Worm (Caenorhabditis elegans): ENCODE data around the gene Y45F3A.9.

The Y45F3A.9 gene

DNA sequence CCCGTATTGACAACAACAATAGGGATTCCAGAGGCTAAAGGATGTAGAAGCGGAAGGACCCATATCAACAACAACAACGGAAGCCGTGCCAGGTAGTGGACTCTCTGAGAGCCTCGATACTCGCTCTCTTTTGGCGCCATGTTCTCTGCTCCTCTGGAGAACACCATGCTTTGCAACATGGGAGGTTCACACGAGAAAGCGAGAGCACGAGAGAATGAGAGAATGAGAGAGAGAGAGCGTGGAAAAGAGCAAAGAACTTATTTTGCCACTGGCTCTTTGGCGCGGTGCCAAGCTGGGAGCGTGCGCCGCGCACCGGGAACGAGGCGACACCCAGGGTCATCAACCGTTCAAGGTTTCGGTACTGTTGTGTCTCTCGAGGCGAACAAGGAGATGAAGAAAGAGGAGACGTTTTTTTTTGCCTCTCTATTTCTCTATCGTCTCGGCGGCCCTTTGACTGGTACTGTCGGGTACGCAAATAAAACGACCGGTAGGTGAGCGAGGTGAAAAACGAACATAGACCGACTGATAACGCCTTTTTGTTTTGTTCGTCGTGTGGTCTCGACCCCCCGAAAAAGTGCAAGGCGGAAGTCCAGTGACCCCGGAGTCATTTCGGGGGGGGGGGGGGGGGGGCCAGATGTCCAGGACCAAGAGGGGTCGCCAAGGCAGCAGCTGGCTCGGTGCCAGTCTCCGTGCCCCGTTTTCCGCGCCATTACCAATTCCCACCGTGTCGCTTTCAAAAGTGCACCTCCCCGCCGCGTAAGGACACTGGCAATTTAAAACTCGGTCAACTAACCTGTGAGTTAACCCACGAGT lies 37.8 kb upstream of the Y45F3A.9 start, which contains the start of gene Y39A1A.10:
Y39A1A.10 (plus strand) TSS at position 139 of the 813 bp plus-strand sequence.
- TF ChIP-seq nhr-25 (tag; optimal IDR thresholded peaks at IDR 0.05): peak; percentile 83
- TF ChIP-seq daf-12 (tag; optimal IDR thresholded peaks at IDR 0.05): no peak
- peak; percentile 24 for TF ChIP-seq nhr-11 (tag; optimal IDR thresholded peaks at IDR 0.05)
- peak; percentile 81 for TF ChIP-seq pha-4 (tag; optimal IDR thresholded peaks at IDR 0.05)
- TF ChIP-seq tbx-2 (tag; optimal IDR thresholded peaks at IDR 0.05): peak; percentile 39
- TF ChIP-seq jun-1 (tag; optimal IDR thresholded peaks at IDR 0.05): peak; percentile 33
- peak; percentile 24 for TF ChIP-seq elt-2 (tag; optimal IDR thresholded peaks at IDR 0.05)
- no peak for TF ChIP-seq lsy-12 (tag; optimal IDR thresholded peaks at IDR 0.05)
- no peak for TF ChIP-seq snpc-4 (tag; optimal IDR thresholded peaks at IDR 0.05)
- TF ChIP-seq nhr-23 (tag; optimal IDR thresholded peaks at IDR 0.05): peak; percentile 68
- TF ChIP-seq ceh-28 (tag; optimal IDR thresholded peaks at IDR 0.05): peak; percentile 21
- TF ChIP-seq nfya-1 (tag; optimal IDR thresholded peaks at IDR 0.05; ENCODE audit: insufficient read depth): peak; percentile 27
- peak; percentile 37 for TF ChIP-seq lin-39 (tag; optimal IDR thresholded peaks at IDR 0.05)
- peak; percentile 31 for TF ChIP-seq hmg-11 (tag; optimal IDR thresholded peaks at IDR 0.05)
- no peak for TF ChIP-seq nhr-67 (tag; optimal IDR thresholded peaks at IDR 0.05)

DNA sequence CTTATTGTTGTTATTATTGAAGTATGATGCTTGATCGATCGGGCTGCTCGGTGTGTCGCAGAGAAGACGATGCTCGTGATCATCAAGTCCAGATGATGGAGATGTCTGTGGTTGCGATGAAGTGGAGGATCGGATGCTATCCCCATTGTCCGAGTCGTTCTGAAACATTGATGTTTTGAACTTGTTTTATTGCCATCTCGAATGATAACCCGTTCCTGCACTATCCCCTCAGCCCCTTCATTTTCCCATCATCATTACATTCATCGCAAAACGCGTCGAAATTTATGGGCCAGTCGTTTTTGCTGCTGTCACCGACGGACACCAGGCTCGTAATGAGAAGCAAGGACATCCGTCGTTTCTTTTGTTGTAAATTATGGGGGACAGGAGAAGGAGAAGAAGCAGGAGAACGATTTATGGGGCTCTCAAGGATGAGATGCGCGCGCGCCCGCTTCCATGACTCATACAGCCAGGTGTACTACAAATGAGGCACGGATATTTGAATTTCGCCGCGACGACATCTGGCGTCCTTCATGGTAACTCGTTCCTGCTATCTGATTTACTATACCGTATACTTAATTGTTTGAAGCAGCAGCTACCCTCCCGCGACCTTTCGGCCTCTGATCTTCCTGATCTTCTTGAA lies 37.0 kb upstream of the Y45F3A.9 start:
- TF ChIP-seq egl-5 (tag; optimal IDR thresholded peaks at IDR 0.05) (peak; percentile 12), pha-4 (tag; optimal IDR thresholded peaks at IDR 0.05) (no peak), nhr-25 (tag; optimal IDR thresholded peaks at IDR 0.05) (peak; percentile 20), ama-1 (optimal IDR thresholded peaks at IDR 0.05) (peak; percentile 52), elt-3 (tag; optimal IDR thresholded peaks at IDR 0.05) (no peak), nhr-23 (tag; optimal IDR thresholded peaks at IDR 0.05) (no peak)

DNA sequence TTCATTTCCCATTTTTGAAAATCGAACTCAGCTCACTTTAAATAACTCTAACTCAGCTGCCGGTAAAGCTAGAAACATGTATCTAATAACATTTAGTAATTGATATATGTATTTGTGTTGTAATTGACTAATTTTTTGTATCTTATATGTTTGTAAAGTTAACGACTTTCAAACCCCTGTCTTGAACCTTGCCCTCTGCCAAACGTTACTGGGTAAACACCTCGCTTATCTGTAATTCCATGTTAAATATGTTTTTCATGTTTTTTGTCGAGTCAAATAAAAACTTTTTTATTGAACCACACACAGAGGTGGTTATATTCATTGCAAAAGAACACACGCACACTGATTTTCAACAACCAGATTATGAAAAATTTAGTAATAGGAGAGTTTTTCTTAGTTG lies 34.8 kb upstream of the Y45F3A.9 start:
- TF ChIP-seq pha-4 (tag; optimal IDR thresholded peaks at IDR 0.05) (peak; percentile 48), ama-1 (optimal IDR thresholded peaks at IDR 0.05) (no peak), jun-1 (tag; optimal IDR thresholded peaks at IDR 0.05) (no peak), nhr-23 (tag; optimal IDR thresholded peaks at IDR 0.05) (no peak), ceh-16 (tag; optimal IDR thresholded peaks at IDR 0.05) (no peak), skn-1 (tag; optimal IDR thresholded peaks at IDR 0.05) (no peak), nhr-67 (tag; optimal IDR thresholded peaks at IDR 0.05) (no peak), lsy-12 (tag; optimal IDR thresholded peaks at IDR 0.05) (peak; percentile 3), nhr-25 (tag; optimal IDR thresholded peaks at IDR 0.05) (no peak)

DNA sequence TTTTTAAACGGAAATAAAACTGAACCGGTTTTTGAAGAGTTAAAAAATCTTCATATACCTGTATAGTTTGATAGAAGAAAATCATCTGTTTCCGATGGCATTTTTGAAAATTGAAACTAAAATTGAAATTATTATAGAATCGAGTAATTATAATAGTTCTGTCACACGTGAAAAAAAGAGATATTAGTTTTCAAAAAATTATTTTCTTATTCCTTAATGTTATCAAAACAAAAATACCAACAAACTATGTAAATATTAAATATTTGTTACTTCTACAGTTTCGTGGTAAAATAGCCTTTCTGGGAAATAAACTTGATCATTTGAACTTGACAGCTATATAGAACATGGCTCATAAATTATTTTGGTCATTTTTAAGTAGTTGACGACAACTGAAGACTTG lies 34.1 kb upstream of the Y45F3A.9 start, which contains the start of gene swt-4:
swt-4 (minus strand) TSS at position 101 of the 400 bp plus-strand sequence.
- TF ChIP-seq ceh-16 (tag; optimal IDR thresholded peaks at IDR 0.05) (no peak), snpc-4 (tag; optimal IDR thresholded peaks at IDR 0.05) (no peak), pha-4 (tag; optimal IDR thresholded peaks at IDR 0.05) (no peak), lsy-12 (tag; optimal IDR thresholded peaks at IDR 0.05) (no peak), eor-1 (tag; optimal IDR thresholded peaks at IDR 0.05) (no peak), fkh-2 (tag; optimal IDR thresholded peaks at IDR 0.05) (no peak), ama-1 (optimal IDR thresholded peaks at IDR 0.05) (no peak)

DNA sequence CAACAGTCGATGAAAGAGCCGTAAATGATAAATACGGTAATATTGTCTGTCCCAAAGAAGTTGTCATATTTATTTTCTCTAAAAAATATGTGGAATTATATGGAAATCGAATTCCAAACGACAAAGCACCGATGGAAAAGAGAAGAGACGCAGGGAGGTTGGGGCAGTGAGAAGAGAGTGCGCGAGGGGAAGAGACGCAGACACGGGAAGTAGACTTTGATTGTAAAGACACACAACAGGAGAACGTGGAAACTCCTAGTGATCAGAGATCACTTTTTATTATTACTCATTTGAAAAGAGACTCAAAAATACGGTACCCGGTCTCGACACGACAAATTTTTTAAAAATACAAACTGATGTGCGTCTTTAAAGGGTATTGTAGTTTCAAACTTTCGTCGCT lies 33.4 kb upstream of the Y45F3A.9 start:
- TF ChIP-seq nhr-43 (tag; optimal IDR thresholded peaks at IDR 0.05; ENCODE audit: poor library complexity, severe bottlenecking) (peak; percentile 22), nhr-237 (tag; optimal IDR thresholded peaks at IDR 0.05) (no peak), fos-1 (tag; optimal IDR thresholded peaks at IDR 0.05) (no peak), nhr-77 (tag; optimal IDR thresholded peaks at IDR 0.05) (no peak), hmg-11 (tag; optimal IDR thresholded peaks at IDR 0.05) (peak; percentile 76), pqm-1 (tag; optimal IDR thresholded peaks at IDR 0.05) (peak; percentile 39), daf-12 (tag; optimal IDR thresholded peaks at IDR 0.05) (no peak), mdl-1 (tag; optimal IDR thresholded peaks at IDR 0.05) (peak; percentile 30), zag-1 (tag; optimal IDR thresholded peaks at IDR 0.05) (no peak), ceh-9 (tag; optimal IDR thresholded peaks at IDR 0.05) (no peak), R02D3.7 (tag; optimal IDR thresholded peaks at IDR 0.05) (no peak), ztf-4 (tag; optimal IDR thresholded peaks at IDR 0.05) (no peak), ama-1 (optimal IDR thresholded peaks at IDR 0.05) (no peak), elt-2 (tag; optimal IDR thresholded peaks at IDR 0.05) (peak; percentile 52), ceh-28 (tag; optimal IDR thresholded peaks at IDR 0.05) (no peak), elt-1 (tag; optimal IDR thresholded peaks at IDR 0.05) (no peak), nhr-23 (tag; optimal IDR thresholded peaks at IDR 0.05) (peak; percentile 16), tbx-2 (tag; optimal IDR thresholded peaks at IDR 0.05) (no peak), ceh-16 (tag; optimal IDR thresholded peaks at IDR 0.05) (no peak), jun-1 (tag; optimal IDR thresholded peaks at IDR 0.05) (no peak), nfya-1 (tag; optimal IDR thresholded peaks at IDR 0.05; ENCODE audit: insufficient read depth) (peak; percentile 60), nhr-76 (tag; optimal IDR thresholded peaks at IDR 0.05) (no peak), nhr-12 (tag; optimal IDR thresholded peaks at IDR 0.05) (no peak), nhr-67 (tag; optimal IDR thresholded peaks at IDR 0.05) (no peak), pha-4 (tag; optimal IDR thresholded peaks at IDR 0.05) (peak; percentile 71), ztf-11 (tag; optimal IDR thresholded peaks at IDR 0.05) (no peak), snpc-4 (tag; optimal IDR thresholded peaks at IDR 0.05) (no peak), unc-62 (GFP tag; optimal IDR thresholded peaks at IDR 0.05) (no peak)

Data from whole organism, L3 larva.